Fruit fly (Drosophila melanogaster) whole organism, embryonic: ENCODE results near the gene CG12010.

Source experiments
- B-H1 ChIP-seq: fragments of 200-800 bp; sonication (Bioruptor generic); IDR thresholded peaks from 3 replicates; pipeline ENCODE4 v1.3.6; 2022; ENCODE audit warnings: missing biosample characterization, missing genetic modification characterization
- Bgb ChIP-seq: fragments of 200-800 bp; sonication (Bioruptor generic); IDR thresholded peaks from 2 replicates; pipeline ENCODE4 v1.3.6; 2022; ENCODE audit warnings: missing biosample characterization, missing genetic modification characterization; ENCODE audit not compliant: partially characterized antibody
- CG1024 ChIP-seq: fragments of 200-800 bp; sonication (Bioruptor generic); IDR thresholded peaks from 2 replicates; pipeline ENCODE4 v1.3.6; 2022; ENCODE audit warnings: missing biosample characterization, missing genetic modification characterization
- CG10979 ChIP-seq: fragments of 200-800 bp; sonication (Bioruptor generic); optimal IDR thresholded peaks from 2 replicates; lab custom pipeline; 2018; ENCODE audit warnings: missing biosample characterization, mild to moderate bottlenecking, missing genetic modification characterization, moderate library complexity
- CG11247 ChIP-seq: fragments of 200-800 bp; sonication (Bioruptor generic); IDR thresholded peaks from 2 replicates; pipeline ENCODE4 v1.3.6; 2022; ENCODE audit warnings: missing biosample characterization, missing genetic modification characterization
- CG11560 ChIP-seq: fragments of 200-800 bp; sonication (Bioruptor generic); IDR thresholded peaks from 3 replicates; pipeline ENCODE4 v1.3.6; 2022; ENCODE audit warnings: missing biosample characterization, missing genetic modification characterization
- CG11696 ChIP-seq: fragments of 200-800 bp; sonication (Bioruptor generic); IDR thresholded peaks from 2 replicates; pipeline ENCODE4 v1.3.6; 2022; ENCODE audit warnings: missing biosample characterization, missing genetic modification characterization
- CG11723 ChIP-seq: fragments of 200-800 bp; sonication (Bioruptor generic); optimal IDR thresholded peaks from 2 replicates; lab custom pipeline; 2017; ENCODE audit warnings: missing biosample characterization, mild to moderate bottlenecking, missing genetic modification characterization
- CG12071 ChIP-seq: fragments of 200-800 bp; sonication (Bioruptor generic); optimal IDR thresholded peaks from 3 replicates; lab custom pipeline; 2018; ENCODE audit warnings: missing biosample characterization, mild to moderate bottlenecking, missing genetic modification characterization
- CG12236 ChIP-seq: fragments of 200-800 bp; sonication (Bioruptor generic); optimal IDR thresholded peaks from 2 replicates; lab custom pipeline; 2016; ENCODE audit warnings: missing biosample characterization, missing genetic modification characterization
- CG1233 ChIP-seq: fragments of 200-800 bp; sonication (Bioruptor generic); optimal IDR thresholded peaks from 4 replicates; lab custom pipeline; 2018; ENCODE audit warnings: missing biosample characterization, mild to moderate bottlenecking, missing genetic modification characterization
- CG13287 ChIP-seq: fragments of 200-800 bp; sonication (Bioruptor generic); IDR thresholded peaks from 2 replicates; pipeline ENCODE4 v1.3.6; 2022; ENCODE audit warnings: missing biosample characterization, missing genetic modification characterization; ENCODE audit not compliant: partially characterized antibody
- CG15269 ChIP-seq: fragments of 200-800 bp; sonication (Bioruptor generic); optimal IDR thresholded peaks from 2 replicates; lab custom pipeline; 2018; ENCODE audit warnings: missing biosample characterization, mild to moderate bottlenecking, missing genetic modification characterization, moderate library complexity
- CG17361 ChIP-seq: fragments of 200-800 bp; sonication (Bioruptor generic); IDR thresholded peaks from 3 replicates; pipeline ENCODE4 v1.3.6; 2022; ENCODE audit warnings: missing biosample characterization, missing genetic modification characterization
- CG17612 ChIP-seq: fragments of 200-800 bp; sonication (Bioruptor generic); IDR thresholded peaks from 2 replicates; pipeline ENCODE4 v1.3.6; 2022; ENCODE audit warnings: missing biosample characterization, missing genetic modification characterization
- CG17912 ChIP-seq: fragments of 200-800 bp; sonication (Bioruptor generic); optimal IDR thresholded peaks from 2 replicates; lab custom pipeline; 2018; ENCODE audit warnings: missing biosample characterization, mild to moderate bottlenecking, missing genetic modification characterization
- CG3838 ChIP-seq: fragments of 200-800 bp; sonication (Bioruptor generic); optimal IDR thresholded peaks from 3 replicates; lab custom pipeline; 2016; ENCODE audit warnings: missing biosample characterization, missing genetic modification characterization
- CG5180 ChIP-seq: fragments of 200-800 bp; sonication (Bioruptor generic); optimal IDR thresholded peaks from 3 replicates; lab custom pipeline; 2017; ENCODE audit warnings: missing biosample characterization, missing genetic modification characterization, mild to moderate bottlenecking, moderate library complexity, missing genetic modification reagents
- CG5245 ChIP-seq: fragments of 200-800 bp; sonication (Bioruptor generic); optimal IDR thresholded peaks from 3 replicates; lab custom pipeline; 2016; ENCODE audit warnings: missing biosample characterization, missing genetic modification characterization
- CG8765 ChIP-seq: fragments of 200-800 bp; sonication (Bioruptor generic); IDR thresholded peaks from 2 replicates; pipeline ENCODE4 v1.3.6; 2022; ENCODE audit warnings: missing biosample characterization, missing genetic modification characterization
- CG8924 ChIP-seq: fragments of 200-800 bp; optimal IDR thresholded peaks from 3 replicates; lab custom pipeline; 2019; ENCODE audit warnings: missing biosample characterization, mild to moderate bottlenecking, missing genetic modification characterization, moderate library complexity
- CG8944 ChIP-seq: fragments of 200-800 bp; sonication (Bioruptor generic); optimal IDR thresholded peaks from 3 replicates; lab custom pipeline; 2016; ENCODE audit warnings: missing biosample characterization, missing genetic modification characterization
- CG9437 ChIP-seq: fragments of 200-800 bp; sonication (Bioruptor generic); optimal IDR thresholded peaks from 2 replicates; lab custom pipeline; 2018; ENCODE audit warnings: missing biosample characterization, mild to moderate bottlenecking, missing genetic modification characterization
- Dek ChIP-seq: fragments of 200-800 bp; sonication (Bioruptor generic); optimal IDR thresholded peaks from 3 replicates; lab custom pipeline; 2019; ENCODE audit warnings: missing biosample characterization, mild to moderate bottlenecking, missing genetic modification characterization, moderate library complexity
- Ets97D ChIP-seq: fragments of 200-800 bp; sonication (Bioruptor generic); optimal IDR thresholded peaks from 3 replicates; lab custom pipeline; 2016; ENCODE audit warnings: missing biosample characterization, missing genetic modification characterization
- Fer1 ChIP-seq: fragments of 200-800 bp; sonication (Bioruptor generic); optimal IDR thresholded peaks from 2 replicates; lab custom pipeline; 2017; ENCODE audit warnings: missing biosample characterization, mild to moderate bottlenecking, missing genetic modification characterization
- Fer2 ChIP-seq: fragments of 200-800 bp; sonication (Bioruptor generic); optimal IDR thresholded peaks from 2 replicates; lab custom pipeline; 2018; ENCODE audit warnings: missing biosample characterization, mild to moderate bottlenecking, missing genetic modification characterization, moderate library complexity
- H2.0 ChIP-seq: fragments of 200-800 bp; sonication (Bioruptor generic); IDR thresholded peaks from 2 replicates; pipeline ENCODE4 v1.3.6; 2022; ENCODE audit warnings: missing biosample characterization, missing genetic modification characterization
- HLHmδ ChIP-seq: fragments of 200-800 bp; sonication (Bioruptor generic); optimal IDR thresholded peaks from 2 replicates; lab custom pipeline; 2018; ENCODE audit warnings: missing biosample characterization, mild to moderate bottlenecking, missing genetic modification characterization, moderate library complexity
- Hr3 ChIP-seq: fragments of 200-800 bp; sonication (Bioruptor generic); optimal IDR thresholded peaks from 3 replicates; lab custom pipeline; 2016; ENCODE audit warnings: missing biosample characterization, missing genetic modification characterization
- Lhr ChIP-seq: fragments of 200-800 bp; sonication (Bioruptor generic); optimal IDR thresholded peaks from 3 replicates; lab custom pipeline; 2017; ENCODE audit warnings: mild to moderate bottlenecking, missing biosample characterization, missing genetic modification reagents, missing genetic modification characterization
- Lim3 ChIP-seq: fragments of 200-800 bp; sonication (Bioruptor generic); IDR thresholded peaks from 2 replicates; pipeline ENCODE4 v1.3.6; 2022; ENCODE audit warnings: missing biosample characterization, missing genetic modification characterization
- Sin3A ChIP-seq: fragments of >200 bp; optimal IDR thresholded peaks from 2 replicates; lab custom pipeline; 2018
- ab ChIP-seq: fragments of 200-800 bp; sonication (Bioruptor generic); optimal IDR thresholded peaks from 2 replicates; lab custom pipeline; 2016; ENCODE audit warnings: missing biosample characterization, missing genetic modification characterization
- ac ChIP-seq: fragments of 200-800 bp; sonication (Bioruptor generic); optimal IDR thresholded peaks from 3 replicates; lab custom pipeline; 2017; ENCODE audit warnings: missing biosample characterization, mild to moderate bottlenecking, missing genetic modification characterization
- ato ChIP-seq: fragments of 200-800 bp; sonication (Bioruptor generic); IDR thresholded peaks from 2 replicates; pipeline ENCODE4 v1.3.6; 2022; ENCODE audit warnings: missing biosample characterization, missing genetic modification characterization; ENCODE audit not compliant: partially characterized antibody
- crp ChIP-seq, 2 experiments: fragments of 200-800 bp; sonication (Bioruptor generic); optimal IDR thresholded peaks; 2 replicates in 1 of 2; 3 replicates in 1 of 2; lab custom pipeline; 2017; ENCODE audit warnings: missing biosample characterization in 2 of 2, missing genetic modification characterization in 2 of 2, mild to moderate bottlenecking in 1 of 2, moderate library complexity in 1 of 2
- gem ChIP-seq: fragments of 200-800 bp; sonication (Bioruptor generic); optimal IDR thresholded peaks from 2 replicates; lab custom pipeline; 2019; ENCODE audit warnings: missing biosample characterization, mild to moderate bottlenecking, missing genetic modification characterization, moderate library complexity
- grn ChIP-seq: fragments of 200-800 bp; sonication (Bioruptor generic); optimal IDR thresholded peaks from 3 replicates; lab custom pipeline; 2017; ENCODE audit warnings: missing biosample characterization, missing genetic modification characterization
- h ChIP-seq: fragments of >200 bp; optimal IDR thresholded peaks from 2 replicates; lab custom pipeline; 2017
- kay ChIP-seq: fragments of 200-800 bp; sonication (Bioruptor generic); optimal IDR thresholded peaks from 2 replicates; lab custom pipeline; 2016; ENCODE audit warnings: missing biosample characterization, missing genetic modification characterization
- klu ChIP-seq: fragments of 200-800 bp; sonication (Bioruptor generic); IDR thresholded peaks from 2 replicates; pipeline ENCODE4 v1.3.6; 2022; ENCODE audit warnings: missing biosample characterization, missing genetic modification characterization
- lbe ChIP-seq: fragments of 200-800 bp; sonication (Bioruptor generic); optimal IDR thresholded peaks from 2 replicates; lab custom pipeline; 2016; ENCODE audit warnings: missing biosample characterization, mild to moderate bottlenecking, missing genetic modification characterization
- mirr ChIP-seq: fragments of 200-800 bp; sonication (Bioruptor generic); optimal IDR thresholded peaks from 3 replicates; lab custom pipeline; 2018; ENCODE audit warnings: missing biosample characterization, mild to moderate bottlenecking, missing genetic modification characterization
- org-1 ChIP-seq: fragments of 200-800 bp; sonication (Bioruptor generic); optimal IDR thresholded peaks from 2 replicates; lab custom pipeline; 2017; ENCODE audit warnings: missing biosample characterization, missing genetic modification characterization
- sim ChIP-seq: fragments of 200-800 bp; sonication (Bioruptor generic); IDR thresholded peaks from 2 replicates; pipeline ENCODE4 v1.3.6; 2022; ENCODE audit warnings: missing biosample characterization, missing genetic modification characterization
- slbo ChIP-seq: fragments of 200-800 bp; sonication (Bioruptor generic); IDR thresholded peaks from 2 replicates; pipeline ENCODE4 v1.3.6; 2022; ENCODE audit warnings: missing biosample characterization, missing genetic modification characterization
- slp2 ChIP-seq: fragments of 200-800 bp; sonication (Bioruptor generic); optimal IDR thresholded peaks from 2 replicates; lab custom pipeline; 2016; ENCODE audit warnings: missing biosample characterization, missing genetic modification characterization
- tio ChIP-seq: fragments of 200-800 bp; sonication (Bioruptor generic); optimal IDR thresholded peaks from 2 replicates; lab custom pipeline; 2017; ENCODE audit warnings: missing biosample characterization, missing genetic modification characterization, inconsistent platforms
- trem ChIP-seq: fragments of 200-800 bp; optimal IDR thresholded peaks from 3 replicates; lab custom pipeline; 2019; ENCODE audit warnings: missing biosample characterization, mild to moderate bottlenecking, missing genetic modification characterization, moderate library complexity
- yki ChIP-seq: fragments of >200 bp; optimal IDR thresholded peaks from 3 replicates; lab custom pipeline; 2018

Gene CG12010

dm6 chr3L:3380225-3381043 lies 6.4 kb downstream of the CG12010 start (continued):
- TF ChIP-seq lbe (GFP tag; lab: Kevin White, UChicago) (no peak), org-1 (peak; percentile 19), CG1024 (GFP tag; lab: Robert Waterston, UW) (no peak), CG13287 (GFP tag; lab: Robert Waterston, UW) (no peak), slbo (GFP tag; lab: Robert Waterston, UW) (no peak), Lhr (GFP tag; lab: Kevin White, UChicago) (no peak), ato (GFP tag; lab: Robert Waterston, UW) (no peak), tio (GFP tag; lab: Kevin White, UChicago) (no peak), CG11696 (GFP tag; lab: Robert Waterston, UW) (no peak), CG17612 (no peak), CG11247 (GFP tag; lab: Robert Waterston, UW) (no peak), CG8765 (GFP tag; lab: Robert Waterston, UW) (no peak), Sin3A (lab: Kevin White, UChicago) (no peak), CG3838 (GFP tag; lab: Kevin White, UChicago) (no peak), CG12071 (GFP tag; lab: Kevin White, UChicago) (peak; percentile 27), Bgb (no peak), trem (tag; lab: Kevin White, UChicago) (peak; percentile 22), CG11560 (tag; lab: Robert Waterston, UW) (no peak), CG10979 (tag; lab: Kevin White, UChicago) (peak; percentile 69), ac (GFP tag; lab: Kevin White, UChicago) (no peak), CG17361 (GFP tag; lab: Robert Waterston, UW) (peak; percentile 69), Hr3 (no peak), slp2 (GFP tag; lab: Kevin White, UChicago) (no peak), mirr (GFP tag; lab: Kevin White, UChicago) (no peak), CG8944 (GFP tag; lab: Kevin White, UChicago) (no peak), CG12236 (no peak), klu (no peak), Fer2 (tag; lab: Kevin White, UChicago) (no peak), CG11723 (peak; percentile 40), kay (GFP tag; lab: Kevin White, UChicago) (no peak), B-H1 (GFP tag; lab: Robert Waterston, UW) (no peak), CG1233 (GFP tag; lab: Kevin White, UChicago) (no peak), h (lab: Kevin White, UChicago) (no peak), CG9437 (GFP tag; lab: Kevin White, UChicago) (peak; percentile 3), CG5245 (GFP tag; lab: Kevin White, UChicago) (peak; percentile 1), CG5180 (peak; percentile 42), grn (GFP tag; lab: Kevin White, UChicago) (no peak), CG15269 (peak; percentile 23), Dek (tag; lab: Kevin White, UChicago) (no peak), HLHmδ (no peak), gem (peak; percentile 59), H2.0 (GFP tag; lab: Robert Waterston, UW) (0 out of 2 replicates have a peak, but pooled peaks have one; percentile 13), CG17912 (GFP tag; lab: Kevin White, UChicago) (no peak), ab (no peak), Lim3 (GFP tag; lab: Robert Waterston, UW) (0 out of 2 replicates have a peak, but pooled peaks have one; percentile 24), sim (GFP tag; lab: Robert Waterston, UW) (no peak; the same call in 1 of the 2 replicates), Ets97D (GFP tag; lab: Kevin White, UChicago) (no peak), CG8924 (peak; percentile 50), Fer1 (no peak), yki (lab: Kevin White, UChicago) (no peak), crp (GFP tag; optimal IDR thresholded peaks at IDR 0.05; lab: Kevin White, UChicago) (no peak)
